Fruit fly (Drosophila melanogaster): Measurements from ENCODE around the gene ldd.

ldd gene

DNA sequence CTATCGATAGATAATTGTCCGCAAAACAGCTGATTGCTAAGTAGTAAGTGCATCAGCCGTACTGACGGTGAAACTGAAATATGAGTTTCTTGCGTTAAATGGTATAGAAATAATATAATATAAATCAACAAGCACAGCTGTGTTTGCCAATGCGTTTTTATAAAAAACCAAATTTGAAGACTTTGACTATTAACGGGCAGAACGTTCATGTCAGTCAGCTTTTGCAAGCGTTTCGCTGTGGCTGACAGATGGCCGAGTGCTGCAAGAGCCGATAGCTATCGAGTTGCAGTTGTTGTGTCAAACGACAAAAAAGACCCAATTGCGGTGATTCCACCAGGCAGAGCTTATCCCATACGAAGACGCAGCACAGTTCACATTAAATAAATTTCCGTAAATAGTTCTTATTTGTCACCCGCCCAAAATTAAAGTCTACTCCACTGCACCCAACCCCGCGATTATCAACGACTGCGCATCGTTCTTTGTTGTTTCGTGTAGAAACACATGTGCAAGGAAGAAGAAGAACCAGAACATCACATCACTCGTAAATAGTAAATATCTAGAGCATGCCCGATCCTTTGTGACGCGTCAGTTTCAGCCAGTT lies 6.5 kb upstream of the ldd start, which contains the start of the genes unc and CG15445 (continued):
- peak; percentile 27 for TF ChIP-seq CG2120 (GFP tag; optimal IDR thresholded peaks at IDR 0.05)
- no peak for TF ChIP-seq CG12744 (GFP tag; optimal IDR thresholded peaks at IDR 0.05)
- no peak for TF ChIP-seq Fer1 (GFP tag; optimal IDR thresholded peaks at IDR 0.05)
- no peak for TF ChIP-seq dan (GFP tag; IDR thresholded peaks at IDR 0.05)
- TF ChIP-seq Meics (GFP tag; optimal IDR thresholded peaks at IDR 0.05): no peak
- no peak for TF ChIP-seq CG1602 (GFP tag; optimal IDR thresholded peaks at IDR 0.05)
- TF ChIP-seq ERR (GFP tag; optimal IDR thresholded peaks at IDR 0.05): no peak
- no peak for TF ChIP-seq ara (GFP tag; IDR thresholded peaks at IDR 0.05)
- TF ChIP-seq CG2875 (GFP tag; optimal IDR thresholded peaks at IDR 0.05): no peak
- TF ChIP-seq eyg (GFP tag; optimal IDR thresholded peaks at IDR 0.05): no peak
- TF ChIP-seq phol (tag; optimal IDR thresholded peaks at IDR 0.05): peak; percentile 42
- no peak for TF ChIP-seq oc (tag; optimal IDR thresholded peaks at IDR 0.05)
- TF ChIP-seq CG11085 (GFP tag; IDR thresholded peaks at IDR 0.05): no peak
- no peak for TF ChIP-seq onecut (GFP tag; IDR thresholded peaks at IDR 0.05)
- TF ChIP-seq CG33557 (GFP tag; optimal IDR thresholded peaks at IDR 0.05): no peak
- TF ChIP-seq Hey (tag; optimal IDR thresholded peaks at IDR 0.05): no peak
- TF ChIP-seq CG18262 (tag; optimal IDR thresholded peaks at IDR 0.05): no peak
- TF ChIP-seq fd96Cb (tag; optimal IDR thresholded peaks at IDR 0.05): no peak
- no peak for TF ChIP-seq CG2678 (tag; optimal IDR thresholded peaks at IDR 0.05)
- TF ChIP-seq Oaz (GFP tag; IDR thresholded peaks at IDR 0.05): no peak
- TF ChIP-seq CG9932 (GFP tag; IDR thresholded peaks at IDR 0.05): peak; percentile 67
- no peak for TF ChIP-seq Spps (tag; optimal IDR thresholded peaks at IDR 0.05)
- no peak for TF ChIP-seq Lim3 (GFP tag; IDR thresholded peaks at IDR 0.05)
- TF ChIP-seq CG42726 (GFP tag; IDR thresholded peaks at IDR 0.05; ENCODE audit: partially characterized antibody): peak; percentile 96
- no peak for TF ChIP-seq Tbp (GFP tag; optimal IDR thresholded peaks at IDR 0.05)
- TF ChIP-seq Dref (GFP tag; IDR thresholded peaks at IDR 0.05): peak; percentile 75
- TF ChIP-seq CG16863 (GFP tag; optimal IDR thresholded peaks at IDR 0.05): no peak
- TF ChIP-seq Ssrp (tag; optimal IDR thresholded peaks at IDR 0.05): no peak
- no peak for TF ChIP-seq CG10565 (GFP tag; optimal IDR thresholded peaks at IDR 0.05)
- peak; percentile 84 for TF ChIP-seq CG13287 (GFP tag; IDR thresholded peaks at IDR 0.05; ENCODE audit: partially characterized antibody)
- no peak for TF ChIP-seq vfl (GFP tag; optimal IDR thresholded peaks at IDR 0.05)
- no peak for TF ChIP-seq Doc2 (GFP tag; IDR thresholded peaks at IDR 0.05)
- no peak for TF ChIP-seq CG15696 (tag; optimal IDR thresholded peaks at IDR 0.05)
- TF ChIP-seq esg (GFP tag; conservative IDR thresholded peaks at IDR 0.05): no peak
- no peak for TF ChIP-seq ind (GFP tag; optimal IDR thresholded peaks at IDR 0.05)
- TF ChIP-seq lov (optimal IDR thresholded peaks at IDR 0.05): no peak
- no peak for TF ChIP-seq lov (GFP tag; IDR thresholded peaks at IDR 0.05)
- TF ChIP-seq maf-S (GFP tag; optimal IDR thresholded peaks at IDR 0.05): no peak
- no peak for TF ChIP-seq prd (optimal IDR thresholded peaks at IDR 0.05)
- peak; percentile 54; the same call in 2 of the 3 replicates for TF ChIP-seq prd (GFP tag; IDR thresholded peaks at IDR 0.05)
- TF ChIP-seq pros (GFP tag; optimal IDR thresholded peaks at IDR 0.05): no peak
- no peak for TF ChIP-seq Deaf1 (tag; optimal IDR thresholded peaks at IDR 0.05)
- TF ChIP-seq zfh2 (GFP tag; optimal IDR thresholded peaks at IDR 0.05): peak; percentile 35
- peak; percentile 26 for TF ChIP-seq Hmr (GFP tag; optimal IDR thresholded peaks at IDR 0.05)
- TF ChIP-seq Fer3 (tag; optimal IDR thresholded peaks at IDR 0.05): no peak
- TF ChIP-seq CTCF (GFP tag; optimal IDR thresholded peaks at IDR 0.05): peak; percentile 27
- TF ChIP-seq slbo (GFP tag; IDR thresholded peaks at IDR 0.05): peak; percentile 61
- TF ChIP-seq CG8944 (GFP tag; optimal IDR thresholded peaks at IDR 0.05): no peak
- no peak for TF ChIP-seq CG6813 (GFP tag; optimal IDR thresholded peaks at IDR 0.05)
- no peak for TF ChIP-seq Ada2b (GFP tag; IDR thresholded peaks at IDR 0.05)
- no peak for TF ChIP-seq CG15073 (GFP tag; optimal IDR thresholded peaks at IDR 0.05)
- no peak for TF ChIP-seq emc (GFP tag; optimal IDR thresholded peaks at IDR 0.05)
